Worm (Caenorhabditis elegans): ENCODE results near the gene cec-8.

DNA sequence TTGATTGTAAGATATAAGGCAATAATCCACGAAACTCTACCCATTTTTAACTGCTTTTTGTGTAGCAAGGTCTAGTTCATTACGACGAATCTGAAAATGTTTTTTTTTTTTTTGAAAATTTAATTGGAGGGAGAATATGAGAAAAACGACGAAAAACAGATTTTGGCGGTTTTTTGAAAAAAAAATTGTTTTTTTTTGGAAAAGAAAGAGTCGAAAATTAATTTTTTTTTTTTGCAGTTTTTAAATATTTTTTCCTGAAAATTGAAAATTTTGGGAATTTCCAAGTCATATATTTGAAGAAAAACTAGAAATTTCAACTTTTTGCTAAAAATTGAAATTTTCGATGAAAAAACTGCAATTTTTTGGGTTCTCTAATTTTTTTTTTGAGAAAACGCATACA lies 10.5 kb upstream of the cec-8 start, which contains the start of gene stim-1:
- TF ChIP-seq unc-39 (tag; optimal IDR thresholded peaks at IDR 0.05) = no peak
- no peak for TF ChIP-seq R02D3.7 (tag; optimal IDR thresholded peaks at IDR 0.05)
- TF ChIP-seq ztf-11 (tag; optimal IDR thresholded peaks at IDR 0.05) = no peak
- no peak for TF ChIP-seq nhr-25 (tag; optimal IDR thresholded peaks at IDR 0.05)
- no peak for TF ChIP-seq fkh-10 (GFP tag; optimal IDR thresholded peaks at IDR 0.05)
- TF ChIP-seq nhr-237 (tag; optimal IDR thresholded peaks at IDR 0.05) = no peak
- TF ChIP-seq elt-1 (tag; optimal IDR thresholded peaks at IDR 0.05) = no peak
- no peak for TF ChIP-seq sea-2 (GFP tag; optimal IDR thresholded peaks at IDR 0.05)
- no peak for TF ChIP-seq nhr-12 (tag; optimal IDR thresholded peaks at IDR 0.05)
- TF ChIP-seq tbx-2 (tag; optimal IDR thresholded peaks at IDR 0.05) = no peak
- TF ChIP-seq skn-1 (tag; optimal IDR thresholded peaks at IDR 0.05) = no peak

All from whole organism, L3 larva.